Worm (Caenorhabditis elegans) whole organism, young adult: ENCODE results near the gene pas-6.

Experiments
- B0019.2 ChIP-seq: fragments of 200-800 bp; sonication (Bioruptor generic); conservative IDR thresholded peaks from 2 replicates; pipeline ENCODE4 v1.3.6; 2022; ENCODE audit warnings: missing genetic modification reagents, missing genetic modification characterization, missing compliant biosample characterization
- B0035.1 ChIP-seq: sonication (generic microtip); optimal IDR thresholded peaks from 2 replicates; lab custom pipeline; 2016; ENCODE audit warnings: missing genetic modification characterization, mild to moderate bottlenecking, missing compliant biosample characterization, missing genotype, missing genetic modification reagents
- B0261.1 ChIP-seq: sonication (generic microtip); optimal IDR thresholded peaks from 2 replicates; lab custom pipeline; 2016; ENCODE audit warnings: mild to moderate bottlenecking, missing genetic modification characterization, moderate library complexity, missing compliant biosample characterization
- C17E4.6 ChIP-seq: fragments of 200-800 bp; sonication (Bioruptor generic); IDR thresholded peaks from 2 replicates; pipeline ENCODE4 v1.3.6; 2022; ENCODE audit warnings: missing genetic modification reagents, missing genetic modification characterization, missing compliant biosample characterization
- D2030.7 ChIP-seq: fragments of 200-800 bp; sonication (Bioruptor generic); IDR thresholded peaks from 2 replicates; pipeline ENCODE4 v1.3.6; 2022; ENCODE audit warnings: missing genetic modification reagents, missing genetic modification characterization, missing compliant biosample characterization
- F23B12.7 ChIP-seq: sonication (generic microtip); optimal IDR thresholded peaks from 2 replicates; lab custom pipeline; 2017; ENCODE audit warnings: missing genetic modification characterization, mild to moderate bottlenecking, missing compliant biosample characterization, antibody characterized with exemption, moderate library complexity; ENCODE audit not compliant: insufficient read depth
- F33H1.4 ChIP-seq: fragments of 200-800 bp; sonication (Bioruptor generic); IDR thresholded peaks from 2 replicates; pipeline ENCODE4 v1.3.6; 2022; ENCODE audit warnings: missing genetic modification reagents, missing genetic modification characterization, missing compliant biosample characterization
- F39B2.1 ChIP-seq: fragments of 200-800 bp; sonication (Bioruptor generic); IDR thresholded peaks from 2 replicates; pipeline ENCODE4 v1.3.6; 2022; ENCODE audit warnings: missing genetic modification reagents, missing genetic modification characterization, missing compliant biosample characterization
- K11D2.4 ChIP-seq: fragments of 200-800 bp; sonication (Bioruptor generic); IDR thresholded peaks from 2 replicates; pipeline ENCODE4 v1.3.6; 2022; ENCODE audit warnings: missing genetic modification reagents, missing genetic modification characterization, missing compliant biosample characterization
- T26A5.8 ChIP-seq: sonication (generic microtip); optimal IDR thresholded peaks from 2 replicates; lab custom pipeline; 2016; ENCODE audit warnings: missing genetic modification characterization, missing compliant biosample characterization
- Y67H2A.10 ChIP-seq: fragments of 200-800 bp; sonication (Bioruptor generic); conservative IDR thresholded peaks from 2 replicates; pipeline ENCODE4 v1.3.6; 2022; ENCODE audit warnings: missing genetic modification reagents, missing genetic modification characterization, missing compliant biosample characterization
- ZK185.1 ChIP-seq: sonication (generic microtip); optimal IDR thresholded peaks from 2 replicates; lab custom pipeline; 2016; ENCODE audit warnings: mild to moderate bottlenecking, missing genetic modification characterization, missing compliant biosample characterization; ENCODE audit not compliant: poor library complexity, severe bottlenecking
- ama-1 ChIP-seq, 3 experiments: fragments of 150-350 bp in 1 of 3; sonication (generic microtip) in 2 of 3; optimal IDR thresholded peaks; 2 replicates each; lab custom pipeline; 2014 to 2018; ENCODE audit warnings: missing biosample characterization in 2 of 3, missing genetic modification characterization in 2 of 3, missing genetic modification reagents in 2 of 3
- atf-7 ChIP-seq: sonication (generic microtip); optimal IDR thresholded peaks from 2 replicates; lab custom pipeline; 2017; ENCODE audit warnings: mild to moderate bottlenecking, missing genetic modification characterization, missing compliant biosample characterization
- athp-1 ChIP-seq: sonication (generic microtip); optimal IDR thresholded peaks from 2 replicates; lab custom pipeline; 2017; ENCODE audit warnings: mild to moderate bottlenecking, missing genetic modification characterization, missing compliant biosample characterization
- attf-3 ChIP-seq: fragments of 200-800 bp; sonication (Bioruptor generic); conservative IDR thresholded peaks from 2 replicates; pipeline ENCODE4 v1.3.6; 2022; ENCODE audit warnings: missing genetic modification reagents, missing genetic modification characterization, missing compliant biosample characterization
- attf-6 ChIP-seq: fragments of 200-800 bp; sonication (Bioruptor generic); IDR thresholded peaks from 2 replicates; pipeline ENCODE4 v1.3.6; 2022; ENCODE audit warnings: missing genetic modification reagents, missing genetic modification characterization, missing compliant biosample characterization
- cebp-1 ChIP-seq, 2 experiments: fragments of 200-800 bp in 1 of 2; sonication (Bioruptor generic) in 1 of 2; sonication (generic microtip) in 1 of 2; IDR thresholded peaks in 1 of 2; optimal IDR thresholded peaks in 1 of 2; 2 replicates each; pipeline versions ENCODE4 v1.3.6 to Lab custom; 2017 to 2022; ENCODE audit warnings: missing compliant biosample characterization in 2 of 2, missing genetic modification characterization in 2 of 2, mild to moderate bottlenecking in 1 of 2, missing genetic modification reagents in 1 of 2, moderate library complexity in 1 of 2
- ceh-91 ChIP-seq: fragments of 200-800 bp; sonication (Bioruptor generic); IDR thresholded peaks from 2 replicates; pipeline ENCODE4 v1.3.6; 2022; ENCODE audit warnings: missing genetic modification reagents, missing genetic modification characterization, missing compliant biosample characterization
- dox-1 ChIP-seq: fragments of 200-800 bp; sonication (Bioruptor generic); IDR thresholded peaks from 2 replicates; pipeline ENCODE4 v1.3.6; 2022; ENCODE audit warnings: missing genetic modification reagents, missing genetic modification characterization, missing compliant biosample characterization
- dpl-1 ChIP-seq: fragments of 150-350 bp; optimal IDR thresholded peaks from 2 replicates; lab custom pipeline; 2014; ENCODE audit warnings: missing biosample characterization, missing genetic modification reagents, missing genetic modification characterization
- efl-1 ChIP-seq: fragments of 150-350 bp; optimal IDR thresholded peaks from 2 replicates; lab custom pipeline; 2014; ENCODE audit warnings: missing biosample characterization, missing genetic modification reagents, missing genetic modification characterization
- hlh-26 ChIP-seq: fragments of 200-800 bp; sonication (Bioruptor generic); conservative IDR thresholded peaks from 2 replicates; pipeline ENCODE4 v1.3.6; 2022; ENCODE audit warnings: missing genetic modification reagents, missing genetic modification characterization, missing compliant biosample characterization
- hmg-1.2 ChIP-seq: fragments of 200-800 bp; sonication (Bioruptor generic); IDR thresholded peaks from 2 replicates; pipeline ENCODE4 v1.3.6; 2022; ENCODE audit warnings: missing genetic modification reagents, missing genetic modification characterization, missing compliant biosample characterization
- hrde-1 ChIP-seq: sonication (generic microtip); optimal IDR thresholded peaks from 2 replicates; lab custom pipeline; 2016; ENCODE audit warnings: missing genetic modification characterization, mild to moderate bottlenecking, missing compliant biosample characterization, moderate library complexity, missing genotype, missing genetic modification reagents, borderline replicate concordance
- lin-35 ChIP-seq, 3 experiments: fragments of 150-350 bp in 2 of 3; sonication (generic microtip) in 1 of 3; optimal IDR thresholded peaks; 2 replicates each; lab custom pipeline; 2014 to 2018; ENCODE audit warnings: missing biosample characterization in 3 of 3, missing genetic modification characterization in 3 of 3, missing genetic modification reagents in 3 of 3
- lin-54 ChIP-seq: fragments of 200-800 bp; sonication (Bioruptor generic); optimal IDR thresholded peaks from 2 replicates; lab custom pipeline; 2018; ENCODE audit warnings: mild to moderate bottlenecking, missing genetic modification characterization, missing compliant biosample characterization
- lsl-1 ChIP-seq: fragments of 200-800 bp; sonication (Bioruptor generic); optimal IDR thresholded peaks from 2 replicates; lab custom pipeline; 2018; ENCODE audit warnings: mild to moderate bottlenecking, missing genetic modification characterization, moderate library complexity, missing compliant biosample characterization
- madf-6 ChIP-seq: fragments of 200-800 bp; sonication (Bioruptor generic); IDR thresholded peaks from 2 replicates; pipeline ENCODE4 v1.3.6; 2022; ENCODE audit warnings: missing genetic modification reagents, missing genetic modification characterization, missing compliant biosample characterization
- madf-8 ChIP-seq: fragments of 200-800 bp; sonication (Bioruptor generic); conservative IDR thresholded peaks from 2 replicates; pipeline ENCODE4 v1.3.6; 2022; ENCODE audit warnings: missing genetic modification reagents, missing genetic modification characterization, missing compliant biosample characterization
- mcd-1 ChIP-seq: fragments of 200-800 bp; sonication (Bioruptor generic); IDR thresholded peaks from 2 replicates; pipeline ENCODE4 v1.3.6; 2022; ENCODE audit warnings: missing genetic modification reagents, missing genetic modification characterization, missing compliant biosample characterization
- nfya-1 ChIP-seq: sonication (generic microtip); optimal IDR thresholded peaks from 2 replicates; lab custom pipeline; 2017; ENCODE audit warnings: antibody characterized with exemption, missing compliant biosample characterization, missing genetic modification characterization, borderline replicate concordance; ENCODE audit not compliant: insufficient read depth
- nhr-27 ChIP-seq: fragments of 200-800 bp; sonication (Bioruptor generic); optimal IDR thresholded peaks from 2 replicates; lab custom pipeline; 2018; ENCODE audit warnings: mild to moderate bottlenecking, missing genetic modification characterization, moderate library complexity, missing compliant biosample characterization
- sea-2 ChIP-seq: fragments of 200-800 bp; sonication (Bioruptor generic); IDR thresholded peaks from 2 replicates; pipeline ENCODE4 v1.3.6; 2022; ENCODE audit warnings: missing genetic modification characterization, missing compliant biosample characterization
- snpc-1.1 ChIP-seq: sonication (generic microtip); optimal IDR thresholded peaks from 2 replicates; lab custom pipeline; 2017; ENCODE audit warnings: missing genetic modification characterization, mild to moderate bottlenecking, missing compliant biosample characterization, antibody characterized with exemption, moderate library complexity, missing genotype, missing genetic modification reagents; ENCODE audit not compliant: insufficient read depth
- snpc-1.3 ChIP-seq: sonication (generic microtip); optimal IDR thresholded peaks from 2 replicates; lab custom pipeline; 2017; ENCODE audit warnings: missing genetic modification characterization, mild to moderate bottlenecking, missing compliant biosample characterization, antibody characterized with exemption, moderate library complexity, missing genotype, missing genetic modification reagents; ENCODE audit not compliant: insufficient read depth
- snpc-3.4 ChIP-seq: sonication (generic microtip); optimal IDR thresholded peaks from 2 replicates; lab custom pipeline; 2017; ENCODE audit warnings: missing genetic modification characterization, mild to moderate bottlenecking, missing compliant biosample characterization, antibody characterized with exemption, moderate library complexity, missing genotype, missing genetic modification reagents
- snpc-4 ChIP-seq, 5 experiments: fragments of 150-350 bp in 1 of 5; sonication (generic microtip) in 4 of 5; optimal IDR thresholded peaks; 2 replicates each; lab custom pipeline; 2014 to 2018; ENCODE audit warnings: missing genetic modification characterization in 5 of 5, missing biosample characterization in 3 of 5, antibody characterized with exemption in 2 of 5, mild to moderate bottlenecking in 2 of 5, missing compliant biosample characterization in 2 of 5, missing genotype in 2 of 5, moderate library complexity in 2 of 5, missing genetic modification reagents in 1 of 5
- sptf-2 ChIP-seq: fragments of 200-800 bp; sonication (Bioruptor generic); optimal IDR thresholded peaks from 2 replicates; lab custom pipeline; 2018; ENCODE audit warnings: mild to moderate bottlenecking, missing genetic modification characterization, missing compliant biosample characterization
- tbp1 ChIP-seq: fragments of 200-800 bp; sonication (Bioruptor generic); optimal IDR thresholded peaks from 2 replicates; lab custom pipeline; 2018; ENCODE audit warnings: mild to moderate bottlenecking, missing genetic modification characterization, missing compliant biosample characterization
- tlf-1 ChIP-seq: fragments of 200-800 bp; sonication (Bioruptor generic); optimal IDR thresholded peaks from 2 replicates; lab custom pipeline; 2018; ENCODE audit warnings: mild to moderate bottlenecking, missing genetic modification characterization, missing compliant biosample characterization
- xnd-1 ChIP-seq: sonication (generic microtip); optimal IDR thresholded peaks from 2 replicates; lab custom pipeline; 2016; ENCODE audit warnings: missing genotype, missing genetic modification reagents, missing genetic modification characterization, missing compliant biosample characterization
- zfh-2 ChIP-seq: fragments of 200-800 bp; sonication (Bioruptor generic); conservative IDR thresholded peaks from 2 replicates; pipeline ENCODE4 v1.3.6; 2022; ENCODE audit warnings: missing genetic modification reagents, missing genetic modification characterization, missing compliant biosample characterization
- ztf-25 ChIP-seq: fragments of 200-800 bp; sonication (Bioruptor generic); IDR thresholded peaks from 2 replicates; pipeline ENCODE4 v1.3.6; 2022; ENCODE audit warnings: missing genetic modification reagents, missing genetic modification characterization, missing compliant biosample characterization
- ztf-26 ChIP-seq: sonication (generic microtip); optimal IDR thresholded peaks from 2 replicates; lab custom pipeline; 2017; ENCODE audit warnings: missing genetic modification characterization, missing compliant biosample characterization

Gene pas-6

DNA sequence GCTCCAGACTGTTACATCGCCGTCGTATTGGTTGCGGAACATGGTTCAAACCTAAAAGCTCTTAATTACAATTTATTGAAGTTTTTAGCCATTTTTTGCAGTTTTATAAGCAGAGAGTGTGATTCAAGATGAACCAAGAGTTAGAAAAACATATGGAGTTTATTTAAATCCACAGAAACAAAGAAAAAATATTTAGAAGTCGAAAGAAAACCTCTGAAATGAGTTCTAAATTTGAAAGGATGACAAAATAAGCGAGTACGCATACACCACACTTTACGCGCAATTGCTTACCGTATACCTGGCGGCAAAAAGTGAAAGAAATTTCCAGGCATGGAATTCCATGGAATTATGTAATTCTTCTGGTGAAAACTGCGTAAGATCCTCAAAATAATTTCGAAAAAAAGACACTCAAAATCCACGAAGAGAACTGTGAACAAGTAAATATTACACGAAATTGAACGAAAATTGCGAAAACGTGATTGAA is at the start of gene pas-6:
Gene pas-6, minus strand, starts transcription at position 51 of the 484 bp plus-strand sequence.
- peak; percentile 84 for TF ChIP-seq xnd-1 (tag; lab: Kevin White, UChicago)
- TF ChIP-seq attf-6, result no peak
- TF ChIP-seq zfh-2 (GFP tag; lab: Robert Waterston, UW), result no peak
- no peak for TF ChIP-seq snpc-4 (GFP tag; optimal IDR thresholded peaks at IDR 0.05; lab: Kevin White, UChicago)
- TF ChIP-seq snpc-4 (tag; optimal IDR thresholded peaks at IDR 0.05; lab: Kevin White, UChicago), result peak in 3 of 4 experiments; percentile 6 to 54 (median 31)
- peak; percentile 97 for TF ChIP-seq madf-8 (GFP tag; lab: Robert Waterston, UW)
- no peak for TF ChIP-seq attf-3
- peak; percentile 81 for TF ChIP-seq ceh-91
- TF ChIP-seq madf-6 (GFP tag; lab: Robert Waterston, UW), result peak; percentile 97
- no peak for TF ChIP-seq B0035.1 (tag; lab: Kevin White, UChicago)
- TF ChIP-seq efl-1 (GFP tag; lab: Kevin White, UChicago), result peak; percentile 97
- TF ChIP-seq cebp-1 (GFP tag; IDR thresholded peaks at IDR 0.05; lab: Robert Waterston, UW), result no peak
- peak; percentile 25 for TF ChIP-seq cebp-1 (tag; optimal IDR thresholded peaks at IDR 0.05; lab: Kevin White, UChicago)
- TF ChIP-seq sptf-2 (GFP tag; lab: Kevin White, UChicago), result no peak
- TF ChIP-seq B0019.2 (GFP tag; lab: Robert Waterston, UW), result peak; percentile 61
- peak; percentile 31 for TF ChIP-seq F23B12.7
- TF ChIP-seq snpc-1.3 (tag; lab: Kevin White, UChicago), result peak; percentile 37
- TF ChIP-seq lin-35 (GFP tag; optimal IDR thresholded peaks at IDR 0.05; lab: Kevin White, UChicago), result peak in 1 of 3 experiments; percentile 27
- peak; percentile 33 for TF ChIP-seq lin-54 (GFP tag; lab: Kevin White, UChicago)
- TF ChIP-seq F39B2.1 (GFP tag; lab: Robert Waterston, UW), result no peak
- no peak for TF ChIP-seq B0261.1 (tag; lab: Kevin White, UChicago)
- no peak for TF ChIP-seq atf-7 (tag; lab: Kevin White, UChicago)
- peak; percentile 69 for TF ChIP-seq F33H1.4 (GFP tag; lab: Robert Waterston, UW)
- peak; percentile 75 for TF ChIP-seq D2030.7 (GFP tag; lab: Robert Waterston, UW)
- peak; percentile 81 for TF ChIP-seq dpl-1 (GFP tag; lab: Kevin White, UChicago)
- TF ChIP-seq dox-1 (GFP tag; lab: Robert Waterston, UW), result 0 out of 2 replicates have a peak, but pooled peaks have one; percentile 5
- peak; percentile 93 for TF ChIP-seq lsl-1 (GFP tag; lab: Kevin White, UChicago)
- TF ChIP-seq snpc-1.1 (tag; lab: Kevin White, UChicago), result peak; percentile 39
- TF ChIP-seq hrde-1 (tag; lab: Kevin White, UChicago), result no peak
- TF ChIP-seq snpc-3.4 (tag; lab: Kevin White, UChicago), result peak; percentile 45
- TF ChIP-seq hmg-1.2 (GFP tag; lab: Robert Waterston, UW), result peak; percentile 31; the same call in 1 of the 2 replicates
- peak; percentile 8; the same call in 1 of the 2 replicates for TF ChIP-seq mcd-1 (GFP tag; lab: Robert Waterston, UW)
- no peak for TF ChIP-seq nfya-1
- TF ChIP-seq K11D2.4, result no peak
- TF ChIP-seq tbp1, result peak; percentile 35
- no peak for TF ChIP-seq sea-2 (GFP tag; lab: Robert Waterston, UW)

DNA sequence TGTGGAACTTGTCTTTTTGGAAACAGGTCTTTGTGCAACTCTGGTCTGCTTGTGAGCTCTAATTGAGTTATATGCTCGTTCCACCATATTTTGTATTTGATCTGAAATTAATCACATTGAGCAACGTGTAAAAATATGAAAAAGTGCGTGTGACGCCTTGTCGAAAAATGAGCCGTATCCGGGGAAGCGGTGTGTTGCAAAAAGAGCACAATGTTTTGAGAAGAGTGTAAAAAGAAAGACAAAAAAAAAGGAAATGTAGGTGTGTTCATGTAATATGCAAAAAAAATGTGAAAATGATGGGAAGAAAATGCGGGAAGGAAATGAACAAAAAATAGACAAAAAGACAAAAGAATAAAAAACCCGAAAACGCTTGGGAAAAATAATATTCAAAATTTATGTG is 46.6 kb upstream of the pas-6 start, which contains the start of gene acy-4:
Gene acy-4, minus strand, starts transcription at position 101 of the 400 bp plus-strand sequence.
- TF ChIP-seq ama-1 (optimal IDR thresholded peaks at IDR 0.05; lab: Kevin White, UChicago), result no peak
- no peak for TF ChIP-seq ama-1 (GFP tag; optimal IDR thresholded peaks at IDR 0.05; lab: Kevin White, UChicago)
- TF ChIP-seq Y67H2A.10 (GFP tag; lab: Robert Waterston, UW), result no peak
- TF ChIP-seq atf-7 (tag; lab: Kevin White, UChicago), result no peak
- TF ChIP-seq C17E4.6, result no peak
- TF ChIP-seq ztf-26, result no peak
- no peak for TF ChIP-seq xnd-1 (tag; lab: Kevin White, UChicago)
- TF ChIP-seq ztf-25, result no peak
- TF ChIP-seq nhr-27 (tag; lab: Kevin White, UChicago), result no peak
- no peak for TF ChIP-seq zfh-2 (GFP tag; lab: Robert Waterston, UW)
- TF ChIP-seq T26A5.8 (tag; lab: Kevin White, UChicago), result no peak
- no peak for TF ChIP-seq ZK185.1
- TF ChIP-seq B0261.1 (tag; lab: Kevin White, UChicago), result no peak
- no peak for TF ChIP-seq hlh-26 (GFP tag; lab: Robert Waterston, UW)
- no peak for TF ChIP-seq tlf-1 (GFP tag; lab: Kevin White, UChicago)
- TF ChIP-seq athp-1 (tag; lab: Kevin White, UChicago), result no peak
